Fruit fly (Drosophila melanogaster): ENCODE measurements around the gene ex.

DNA sequence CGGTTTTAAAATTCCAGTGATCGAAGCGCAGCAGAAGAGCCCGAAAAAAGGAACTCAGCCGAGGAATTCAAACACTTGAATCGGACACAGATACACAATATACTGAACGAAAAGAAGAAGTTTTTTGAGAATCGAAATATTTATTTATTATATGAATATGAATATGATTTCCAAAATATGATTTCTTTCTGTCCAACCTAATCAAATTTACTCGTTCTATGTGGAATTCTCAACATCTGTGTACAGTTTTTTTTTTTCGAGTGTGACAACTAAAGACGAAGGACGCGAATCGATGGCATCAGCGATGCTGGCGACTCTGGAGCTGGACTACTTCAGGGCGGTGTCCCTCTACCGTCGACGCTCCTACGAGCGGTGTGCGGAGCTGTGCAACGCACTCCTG lies 7.9 kb upstream of the ex start:
- no peak for TF ChIP-seq psq (optimal IDR thresholded peaks at IDR 0.05)
- no peak for TF ChIP-seq h (optimal IDR thresholded peaks at IDR 0.05)
